Worm (Caenorhabditis elegans) whole organism, L3 larva: ENCODE results near the gene srx-129.

Experiments used
- daf-12 ChIP-seq: fragments of 150-350 bp; optimal IDR thresholded peaks from 2 replicates; lab custom pipeline; 2014; ENCODE audit warnings: missing biosample characterization, missing genetic modification reagents, missing genetic modification characterization
- elt-2 ChIP-seq: sonication (generic microtip); optimal IDR thresholded peaks from 2 replicates; lab custom pipeline; 2016; ENCODE audit warnings: missing genetic modification reagents, mild to moderate bottlenecking, missing genetic modification characterization, missing compliant biosample characterization
- fkh-10 ChIP-seq: sonication (generic microtip); optimal IDR thresholded peaks from 2 replicates; lab custom pipeline; 2017; ENCODE audit warnings: missing biosample characterization, missing genetic modification reagents, missing genetic modification characterization
- jun-1 ChIP-seq: fragments of 150-350 bp; optimal IDR thresholded peaks from 2 replicates; lab custom pipeline; 2014; ENCODE audit warnings: missing biosample characterization, missing genetic modification reagents, missing genetic modification characterization
- mdl-1 ChIP-seq: fragments of 150-350 bp; optimal IDR thresholded peaks from 2 replicates; lab custom pipeline; 2014; ENCODE audit warnings: missing biosample characterization, missing genetic modification characterization
- nhr-12 ChIP-seq: fragments of 150-350 bp; optimal IDR thresholded peaks from 2 replicates; lab custom pipeline; 2014; ENCODE audit warnings: missing biosample characterization, missing genetic modification characterization
- nhr-25 ChIP-seq: sonication (generic microtip); optimal IDR thresholded peaks from 2 replicates; lab custom pipeline; 2017; ENCODE audit warnings: missing biosample characterization, missing genetic modification characterization
- sea-2 ChIP-seq: fragments of 150-350 bp; sonication (generic microtip); optimal IDR thresholded peaks from 4 replicates; lab custom pipeline; 2014; ENCODE audit warnings: missing biosample characterization, missing genetic modification reagents, missing genetic modification characterization

ce11 chrV:13818824-13819408 lies 15.1 kb upstream of the srx-129 start, which contains the start of gene sel-10:
- TF ChIP-seq nhr-12 (tag; lab: Kevin White, UChicago): no peak
- TF ChIP-seq elt-2 (tag; lab: Kevin White, UChicago): peak; percentile 57
- no peak for TF ChIP-seq mdl-1 (tag; lab: Kevin White, UChicago)
- TF ChIP-seq jun-1 (tag; lab: Kevin White, UChicago): peak; percentile 51
- no peak for TF ChIP-seq daf-12 (tag; lab: Kevin White, UChicago)
- TF ChIP-seq sea-2: no peak
- TF ChIP-seq fkh-10: peak; percentile 23
- peak; percentile 74 for TF ChIP-seq nhr-25 (tag; lab: Kevin White, UChicago)
